Worm (Caenorhabditis elegans) whole organism, late embryonic: ENCODE measurements around the gene C29F7.3.

ENCODE experiments used
- K02D7.2 ChIP-seq: sonication (generic microtip); optimal IDR thresholded peaks from 2 replicates; lab custom pipeline; 2017; ENCODE audit warnings: mild to moderate bottlenecking, missing genetic modification characterization, missing compliant biosample characterization
- K09A11.1 ChIP-seq: sonication (generic microtip); optimal IDR thresholded peaks from 2 replicates; lab custom pipeline; 2017; ENCODE audit warnings: antibody characterized with exemption, mild to moderate bottlenecking, missing genetic modification characterization, missing compliant biosample characterization; ENCODE audit not compliant: insufficient read depth
- T23F11.4 ChIP-seq: fragments of 200-800 bp; sonication (Bioruptor generic); optimal IDR thresholded peaks from 2 replicates; lab custom pipeline; 2018; ENCODE audit warnings: mild to moderate bottlenecking, missing genetic modification characterization, missing compliant biosample characterization
- ahr-1 ChIP-seq: sonication (generic microtip); optimal IDR thresholded peaks from 2 replicates; lab custom pipeline; 2016; ENCODE audit warnings: missing genetic modification characterization, missing compliant biosample characterization
- ama-1 ChIP-seq: fragments of 150-350 bp; optimal IDR thresholded peaks from 2 replicates; lab custom pipeline; 2014
- ceh-14 ChIP-seq: sonication (generic microtip); optimal IDR thresholded peaks from 2 replicates; lab custom pipeline; 2016; ENCODE audit warnings: missing genotype, missing genetic modification characterization, missing compliant biosample characterization
- ceh-18 ChIP-seq: sonication (generic microtip); optimal IDR thresholded peaks from 2 replicates; lab custom pipeline; 2016; ENCODE audit warnings: missing genetic modification characterization, missing compliant biosample characterization
- ceh-19 ChIP-seq: fragments of 200-800 bp; sonication (Bioruptor generic); optimal IDR thresholded peaks from 2 replicates; lab custom pipeline; 2018; ENCODE audit warnings: mild to moderate bottlenecking, missing genetic modification characterization, missing compliant biosample characterization
- ceh-2 ChIP-seq: sonication (generic microtip); optimal IDR thresholded peaks from 2 replicates; lab custom pipeline; 2016; ENCODE audit warnings: missing genotype, missing genetic modification characterization, missing compliant biosample characterization
- ceh-24 ChIP-seq: sonication (generic microtip); optimal IDR thresholded peaks from 2 replicates; lab custom pipeline; 2016; ENCODE audit warnings: mild to moderate bottlenecking, missing genetic modification characterization, missing compliant biosample characterization
- ceh-34 ChIP-seq: sonication (generic microtip); optimal IDR thresholded peaks from 2 replicates; lab custom pipeline; 2016; ENCODE audit warnings: mild to moderate bottlenecking, missing genetic modification characterization, missing compliant biosample characterization
- ceh-48 ChIP-seq: sonication (generic microtip); optimal IDR thresholded peaks from 2 replicates; lab custom pipeline; 2016; ENCODE audit warnings: missing genetic modification characterization, inconsistent platforms, missing compliant biosample characterization
- ceh-6 ChIP-seq: fragments of 200-800 bp; sonication (Bioruptor generic); optimal IDR thresholded peaks from 2 replicates; lab custom pipeline; 2018; ENCODE audit warnings: mild to moderate bottlenecking, missing genetic modification characterization, missing compliant biosample characterization
- che-1 ChIP-seq: sonication (generic microtip); optimal IDR thresholded peaks from 2 replicates; lab custom pipeline; 2016; ENCODE audit warnings: mild to moderate bottlenecking, missing genetic modification characterization, missing compliant biosample characterization
- dve-1 ChIP-seq: sonication (generic microtip); optimal IDR thresholded peaks from 2 replicates; lab custom pipeline; 2017; ENCODE audit warnings: antibody characterized with exemption, mild to moderate bottlenecking, missing genetic modification characterization, missing compliant biosample characterization
- elt-2 ChIP-seq: sonication (generic microtip); optimal IDR thresholded peaks from 2 replicates; lab custom pipeline; 2016; ENCODE audit warnings: missing genetic modification reagents, missing genetic modification characterization, missing compliant biosample characterization
- eyg-1 ChIP-seq: sonication (generic microtip); optimal IDR thresholded peaks from 2 replicates; lab custom pipeline; 2016; ENCODE audit warnings: missing genotype, missing genetic modification characterization, missing compliant biosample characterization
- fkh-10 ChIP-seq: fragments of 150-350 bp; optimal IDR thresholded peaks from 2 replicates; lab custom pipeline; 2014; ENCODE audit warnings: missing biosample characterization, missing genetic modification reagents, missing genetic modification characterization
- hlh-8 ChIP-seq: sonication (generic microtip); optimal IDR thresholded peaks from 2 replicates; lab custom pipeline; 2016; ENCODE audit warnings: missing genotype, missing genetic modification characterization, missing compliant biosample characterization
- madf-2 ChIP-seq: sonication (generic microtip); optimal IDR thresholded peaks from 2 replicates; lab custom pipeline; 2017; ENCODE audit warnings: missing genetic modification characterization, missing compliant biosample characterization
- mec-3 ChIP-seq: sonication (generic microtip); optimal IDR thresholded peaks from 2 replicates; lab custom pipeline; 2016; ENCODE audit warnings: borderline replicate concordance, missing genetic modification characterization, missing compliant biosample characterization
- nhr-232 ChIP-seq: sonication (generic microtip); optimal IDR thresholded peaks from 2 replicates; lab custom pipeline; 2016; ENCODE audit warnings: missing genetic modification characterization, missing compliant biosample characterization
- pax-1 ChIP-seq: fragments of 150-350 bp; optimal IDR thresholded peaks from 2 replicates; lab custom pipeline; 2014; ENCODE audit warnings: missing biosample characterization, missing genetic modification characterization
- pha-2 ChIP-seq: sonication (generic microtip); optimal IDR thresholded peaks from 2 replicates; lab custom pipeline; 2017; ENCODE audit warnings: mild to moderate bottlenecking, missing genetic modification characterization, missing compliant biosample characterization
- pros-1 ChIP-seq: fragments of 150-350 bp; optimal IDR thresholded peaks from 2 replicates; lab custom pipeline; 2014; ENCODE audit warnings: missing biosample characterization, missing genetic modification reagents, missing genetic modification characterization
- ref-2 ChIP-seq: sonication (generic microtip); optimal IDR thresholded peaks from 2 replicates; lab custom pipeline; 2016; ENCODE audit warnings: missing genetic modification characterization, missing compliant biosample characterization
- rnt-1 ChIP-seq: sonication (generic microtip); optimal IDR thresholded peaks from 2 replicates; lab custom pipeline; 2016; ENCODE audit warnings: missing genetic modification characterization, missing compliant biosample characterization
- sox-4 ChIP-seq: sonication (generic microtip); optimal IDR thresholded peaks from 2 replicates; lab custom pipeline; 2017; ENCODE audit warnings: mild to moderate bottlenecking, missing genetic modification characterization, inconsistent platforms, missing compliant biosample characterization
- syd-9 ChIP-seq: sonication (generic microtip); optimal IDR thresholded peaks from 2 replicates; lab custom pipeline; 2016; ENCODE audit warnings: mild to moderate bottlenecking, missing genetic modification characterization, moderate library complexity, missing compliant biosample characterization
- tbx-2 ChIP-seq: sonication (generic microtip); optimal IDR thresholded peaks from 2 replicates; lab custom pipeline; 2016; ENCODE audit warnings: missing genetic modification characterization, missing compliant biosample characterization
- tbx-7 ChIP-seq: sonication (generic microtip); optimal IDR thresholded peaks from 2 replicates; lab custom pipeline; 2016; ENCODE audit warnings: missing genotype, missing genetic modification characterization, missing compliant biosample characterization
- ttx-3 ChIP-seq: sonication (generic microtip); optimal IDR thresholded peaks from 2 replicates; lab custom pipeline; 2016; ENCODE audit warnings: missing genetic modification reagents, missing genetic modification characterization, missing compliant biosample characterization
- unc-3 ChIP-seq, 2 experiments: fragments of 200-800 bp in 1 of 2; sonication (Bioruptor generic) in 1 of 2; sonication (generic microtip) in 1 of 2; conservative IDR thresholded peaks in 1 of 2; optimal IDR thresholded peaks in 1 of 2; 2 replicates each; pipeline versions ENCODE4 v1.3.6 to Lab custom; 2016 to 2022; ENCODE audit warnings: missing compliant biosample characterization in 2 of 2, missing genetic modification characterization in 2 of 2, missing genetic modification reagents in 1 of 2
- unc-42 ChIP-seq: sonication (generic microtip); optimal IDR thresholded peaks from 2 replicates; lab custom pipeline; 2016; ENCODE audit warnings: missing genotype, missing genetic modification characterization, missing compliant biosample characterization
- unc-55 ChIP-seq: sonication (generic microtip); optimal IDR thresholded peaks from 2 replicates; lab custom pipeline; 2017; ENCODE audit warnings: missing biosample characterization, missing genetic modification reagents, missing genetic modification characterization
- unc-86 ChIP-seq: sonication (generic microtip); optimal IDR thresholded peaks from 2 replicates; lab custom pipeline; 2016; ENCODE audit warnings: missing genetic modification characterization, missing compliant biosample characterization

Gene C29F7.3

DNA sequence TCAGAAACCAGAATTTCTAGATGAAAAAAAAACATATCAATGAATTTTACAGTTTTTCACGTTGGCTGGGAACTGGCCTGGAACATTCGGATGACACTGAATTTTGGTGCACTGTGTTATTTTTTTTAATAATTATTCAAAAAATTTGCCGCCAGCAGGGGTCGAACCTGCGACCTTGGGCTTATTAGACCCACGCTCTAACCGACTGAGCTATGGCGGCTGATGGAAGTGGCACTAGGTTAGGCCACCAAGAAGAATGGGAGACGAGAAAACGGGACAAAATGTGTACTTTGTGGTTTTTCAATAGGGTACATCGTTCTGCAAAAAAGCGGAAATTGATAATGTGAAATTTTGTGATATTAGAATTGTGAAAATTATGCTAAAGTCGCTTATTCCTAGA lies 4.8 kb downstream of the C29F7.3 start (continued):
- TF ChIP-seq tbx-2 (peak; percentile 4), ttx-3 (tag; lab: Kevin White, UChicago) (peak; percentile 52), ahr-1 (no peak), ceh-48 (tag; lab: Kevin White, UChicago) (peak; percentile 4), dve-1 (tag; lab: Kevin White, UChicago) (peak; percentile 65)

DNA sequence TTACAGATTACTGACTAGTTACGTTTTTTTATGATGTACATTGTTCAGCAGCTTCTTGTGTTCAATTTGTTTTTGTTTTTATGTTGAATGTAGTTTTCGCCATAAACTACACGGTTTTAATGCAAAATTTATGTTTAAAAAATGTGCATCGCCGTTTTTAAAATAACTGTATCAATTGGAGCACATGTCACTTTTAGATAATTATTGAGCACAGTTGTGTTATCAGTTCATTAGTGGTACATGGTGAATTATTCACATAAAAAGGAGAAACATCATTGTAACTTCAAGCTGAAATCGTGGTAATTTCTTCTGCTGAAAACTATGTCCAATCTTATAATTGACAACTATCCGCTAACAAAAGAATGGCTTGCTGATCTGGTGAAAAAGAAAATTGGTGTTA lies 7.4 kb downstream of the C29F7.3 start:
- no peak for TF ChIP-seq che-1 (tag; lab: Kevin White, UChicago)
- TF ChIP-seq ttx-3 (tag; lab: Kevin White, UChicago) = no peak

ce11 chrX:13411306-13411705 lies 8.4 kb downstream of the C29F7.3 start:
- TF ChIP-seq ceh-6 (GFP tag; lab: Kevin White, UChicago) = no peak
- no peak for TF ChIP-seq pha-2 (tag; lab: Kevin White, UChicago)
- TF ChIP-seq ceh-24 = no peak
- no peak for TF ChIP-seq ttx-3 (tag; lab: Kevin White, UChicago)
- no peak for TF ChIP-seq K09A11.1
- no peak for TF ChIP-seq ceh-14 (tag; lab: Kevin White, UChicago)
- TF ChIP-seq ama-1 (lab: Kevin White, UChicago) = no peak
- TF ChIP-seq tbx-2 = no peak
- no peak for TF ChIP-seq elt-2 (tag; lab: Kevin White, UChicago)
- TF ChIP-seq unc-55 = no peak
- TF ChIP-seq pax-1 (tag; lab: Kevin White, UChicago) = no peak
- TF ChIP-seq nhr-232 (tag; lab: Kevin White, UChicago) = no peak
- no peak for TF ChIP-seq unc-86
- no peak for TF ChIP-seq pros-1 (tag; lab: Kevin White, UChicago)
- TF ChIP-seq, all 69 proteins: peak for 0

- TF ChIP-seq rnt-1 (tag; lab: Kevin White, UChicago) (peak; percentile 15), ref-2 (tag; lab: Kevin White, UChicago) (no peak), madf-2 (tag; lab: Kevin White, UChicago) (no peak)
These were observed 10.2 kb downstream of the C29F7.3 start, which contains the start of the genes cyp-13B1 and C29F7.1 for ce11 chrX:13409543-13409942. Gene cyp-13B1, minus strand, starts transcription at chrX:13409643. Gene C29F7.1, plus strand, starts transcription at chrX:13409936.

- no peak for TF ChIP-seq unc-86
- no peak for TF ChIP-seq T23F11.4 (GFP tag; lab: Kevin White, UChicago)
- no peak for TF ChIP-seq ceh-19 (GFP tag; lab: Kevin White, UChicago)
- TF ChIP-seq ceh-24 = no peak
- no peak for TF ChIP-seq fkh-10 (GFP tag; lab: Kevin White, UChicago)
- no peak for TF ChIP-seq madf-2 (tag; lab: Kevin White, UChicago)
- TF ChIP-seq mec-3 (tag; lab: Kevin White, UChicago) = no peak
- TF ChIP-seq unc-3 (GFP tag; conservative IDR thresholded peaks at IDR 0.05; lab: Robert Waterston, UW) = no peak
- TF ChIP-seq unc-3 (tag; optimal IDR thresholded peaks at IDR 0.05; lab: Kevin White, UChicago) = no peak
- TF ChIP-seq, all 69 proteins: peak for 0
These were observed 18.0 kb downstream of the C29F7.3 start, which contains the start of gene F02C12.1 for ce11 chrX:13401783-13402182. Gene F02C12.1, plus strand, starts transcription at chrX:13402083.

- TF ChIP-seq ceh-34 (tag; lab: Kevin White, UChicago) (no peak), pax-1 (tag; lab: Kevin White, UChicago) (peak; percentile 21)
These were observed 18.4 kb downstream of the C29F7.3 start for ce11 chrX:13401311-13401710.

- TF ChIP-seq ceh-2 (tag; lab: Kevin White, UChicago) = no peak
- no peak for TF ChIP-seq hlh-8 (tag; lab: Kevin White, UChicago)
- TF ChIP-seq K02D7.2 (tag; lab: Kevin White, UChicago) = no peak
- TF ChIP-seq syd-9 (tag; lab: Kevin White, UChicago) = no peak
- TF ChIP-seq rnt-1 (tag; lab: Kevin White, UChicago) = no peak
- no peak for TF ChIP-seq unc-42 (tag; lab: Kevin White, UChicago)
- no peak for TF ChIP-seq eyg-1
- TF ChIP-seq unc-55 = no peak
- TF ChIP-seq che-1 (tag; lab: Kevin White, UChicago) = no peak
- TF ChIP-seq tbx-7 (tag; lab: Kevin White, UChicago) = no peak
- no peak for TF ChIP-seq ceh-18
- TF ChIP-seq ref-2 (tag; lab: Kevin White, UChicago) = no peak
- no peak for TF ChIP-seq ceh-6 (GFP tag; lab: Kevin White, UChicago)
- TF ChIP-seq sox-4 (tag; lab: Kevin White, UChicago) = no peak
These were observed 20.5 kb downstream of the C29F7.3 start, which contains the start of gene F02C12.2 for ce11 chrX:13399221-13399620. Gene F02C12.2, minus strand, starts transcription at chrX:13399321.
